Worm (Caenorhabditis elegans): ENCODE data around the gene F10A3.12.

The F10A3.12 gene

DNA sequence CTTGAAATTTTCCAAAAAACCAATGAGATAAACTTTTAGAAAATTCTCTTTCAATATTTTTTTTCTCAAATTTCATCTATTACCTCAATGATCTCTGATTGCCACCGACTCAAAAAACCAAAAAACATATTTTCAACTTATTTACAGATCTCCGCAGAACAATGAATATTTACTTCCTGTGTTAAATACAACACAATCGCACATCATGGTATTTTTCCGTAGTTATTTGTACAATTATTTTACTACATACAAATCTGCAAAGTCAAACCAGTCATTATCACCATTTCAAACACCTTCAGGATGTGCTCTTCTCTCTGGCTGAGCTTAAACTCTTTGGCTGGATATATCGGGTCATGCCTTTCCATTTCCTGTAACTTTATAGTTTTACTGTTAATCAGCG lies 2.1 kb downstream of the F10A3.12 start, which contains the start of gene str-108:
Gene str-108, plus strand, starts transcription at position 301 of the 400 bp plus-strand sequence.
- no peak for TF ChIP-seq lin-32 (GFP tag; optimal IDR thresholded peaks at IDR 0.05)
- TF ChIP-seq mls-2 (tag; optimal IDR thresholded peaks at IDR 0.05), result no peak
- TF ChIP-seq M03D4.4 (tag; optimal IDR thresholded peaks at IDR 0.05), result no peak
- TF ChIP-seq mep-1 (tag; optimal IDR thresholded peaks at IDR 0.05), result no peak
- no peak for TF ChIP-seq cnd-1 (tag; optimal IDR thresholded peaks at IDR 0.05)
- no peak for TF ChIP-seq nhr-28 (tag; optimal IDR thresholded peaks at IDR 0.05)
- no peak for TF ChIP-seq drap-1 (GFP tag; optimal IDR thresholded peaks at IDR 0.05)
- TF ChIP-seq tbx-8 (GFP tag; optimal IDR thresholded peaks at IDR 0.05), result no peak
- no peak for TF ChIP-seq sem-2 (GFP tag; optimal IDR thresholded peaks at IDR 0.05)
- TF ChIP-seq bed-3 (GFP tag; optimal IDR thresholded peaks at IDR 0.05), result no peak
- no peak for TF ChIP-seq hlh-1 (tag; optimal IDR thresholded peaks at IDR 0.05)
- no peak for TF ChIP-seq elt-3 (tag; optimal IDR thresholded peaks at IDR 0.05)
- no peak for TF ChIP-seq nhr-2 (tag; optimal IDR thresholded peaks at IDR 0.05)
- TF ChIP-seq sptf-1 (tag; optimal IDR thresholded peaks at IDR 0.05), result no peak
- no peak for TF ChIP-seq unc-39 (tag; optimal IDR thresholded peaks at IDR 0.05)
- no peak for TF ChIP-seq unc-120 (tag; optimal IDR thresholded peaks at IDR 0.05; ENCODE audit: poor library complexity, severe bottlenecking)
- TF ChIP-seq elt-1 (tag; optimal IDR thresholded peaks at IDR 0.05; ENCODE audit: borderline replicate concordance, insufficient read depth), result no peak
- no peak for TF ChIP-seq mab-5 (tag; optimal IDR thresholded peaks at IDR 0.05)

DNA sequence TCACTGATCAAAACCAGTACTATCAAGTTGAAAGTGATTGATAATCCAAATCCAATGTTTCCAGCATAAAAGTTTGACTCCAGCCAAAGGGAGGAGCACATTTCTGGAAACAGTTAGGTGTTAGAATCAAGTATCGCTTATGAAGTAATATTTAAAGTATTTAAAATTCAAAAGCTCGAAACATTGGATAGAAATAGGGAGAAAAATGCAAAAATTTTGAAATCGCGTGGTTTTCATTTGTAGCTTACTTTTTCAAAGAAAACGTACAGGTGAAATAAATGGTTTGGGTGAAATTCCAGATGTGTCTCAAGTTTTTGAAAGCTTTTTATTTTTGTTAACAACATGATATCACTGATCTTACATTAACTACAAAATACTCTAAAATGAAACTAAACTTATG lies 5.2 kb downstream of the F10A3.12 start, which contains the start of gene str-111:
Gene str-111, minus strand, starts transcription at position 101 of the 400 bp plus-strand sequence.
- TF ChIP-seq ceh-39 (tag; optimal IDR thresholded peaks at IDR 0.05) (no peak), lin-32 (GFP tag; optimal IDR thresholded peaks at IDR 0.05) (no peak), nhr-237 (tag; optimal IDR thresholded peaks at IDR 0.05) (no peak), cnd-1 (tag; optimal IDR thresholded peaks at IDR 0.05) (no peak), unc-39 (tag; optimal IDR thresholded peaks at IDR 0.05) (no peak), mep-1 (tag; optimal IDR thresholded peaks at IDR 0.05) (no peak), elt-3 (tag; optimal IDR thresholded peaks at IDR 0.05) (no peak), mab-5 (tag; optimal IDR thresholded peaks at IDR 0.05) (no peak)

DNA sequence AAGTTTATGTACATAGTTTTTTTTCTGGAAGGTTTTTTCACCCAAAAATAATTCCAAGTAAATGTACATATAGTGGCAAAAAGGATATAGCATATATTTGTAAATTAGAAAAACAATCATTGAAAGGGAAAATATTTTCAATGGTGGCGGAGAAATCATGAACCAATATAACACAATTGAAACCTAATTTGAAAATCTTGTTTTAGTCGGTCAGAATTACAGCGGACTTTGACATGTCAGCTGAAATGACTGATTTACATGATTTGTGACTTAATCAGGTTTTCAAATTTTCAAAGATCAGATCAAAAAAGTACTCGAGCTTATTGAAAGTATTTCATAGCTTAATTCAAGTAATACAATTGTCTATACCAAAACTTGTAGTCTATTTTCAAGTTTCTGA lies 7.9 kb downstream of the F10A3.12 start, which contains the start of gene K05D4.9:
Gene K05D4.9, minus strand, starts transcription at position 101 of the 400 bp plus-strand sequence.
- TF ChIP-seq ceh-39 (tag; optimal IDR thresholded peaks at IDR 0.05) (no peak), sem-2 (GFP tag; optimal IDR thresholded peaks at IDR 0.05) (no peak), nhr-12 (tag; optimal IDR thresholded peaks at IDR 0.05) (no peak), ces-1 (GFP tag; optimal IDR thresholded peaks at IDR 0.05) (no peak), lsy-2 (tag; optimal IDR thresholded peaks at IDR 0.05) (no peak), pha-4 (tag; optimal IDR thresholded peaks at IDR 0.05) (no peak), unc-120 (tag; optimal IDR thresholded peaks at IDR 0.05; ENCODE audit: poor library complexity, severe bottlenecking) (no peak), nhr-76 (tag; optimal IDR thresholded peaks at IDR 0.05) (no peak), ztf-11 (tag; optimal IDR thresholded peaks at IDR 0.05) (no peak), drap-1 (GFP tag; optimal IDR thresholded peaks at IDR 0.05) (no peak), unc-39 (tag; optimal IDR thresholded peaks at IDR 0.05) (no peak), unc-62 (GFP tag; optimal IDR thresholded peaks at IDR 0.05) (no peak), mab-5 (tag; optimal IDR thresholded peaks at IDR 0.05) (no peak)

ce11 chrV:16174109-16174508 lies 10.3 kb downstream of the F10A3.12 start:
- TF ChIP-seq elt-1 (tag; optimal IDR thresholded peaks at IDR 0.05; ENCODE audit: borderline replicate concordance, insufficient read depth) (no peak), bed-3 (GFP tag; optimal IDR thresholded peaks at IDR 0.05) (no peak), zip-8 (tag; optimal IDR thresholded peaks at IDR 0.05) (no peak), snpc-4 (tag; optimal IDR thresholded peaks at IDR 0.05) (no peak), ceh-83 (GFP tag; optimal IDR thresholded peaks at IDR 0.05) (no peak), ces-1 (GFP tag; optimal IDR thresholded peaks at IDR 0.05) (no peak), nhr-76 (tag; optimal IDR thresholded peaks at IDR 0.05) (no peak), mls-2 (tag; optimal IDR thresholded peaks at IDR 0.05) (no peak), flh-1 (GFP tag; optimal IDR thresholded peaks at IDR 0.05) (no peak), M03D4.4 (tag; optimal IDR thresholded peaks at IDR 0.05) (no peak), sptf-1 (tag; optimal IDR thresholded peaks at IDR 0.05) (no peak), ztf-11 (tag; optimal IDR thresholded peaks at IDR 0.05) (no peak), drap-1 (GFP tag; optimal IDR thresholded peaks at IDR 0.05) (no peak), ham-2 (GFP tag; optimal IDR thresholded peaks at IDR 0.05) (no peak), mep-1 (tag; optimal IDR thresholded peaks at IDR 0.05) (no peak)

- TF ChIP-seq nhr-28 (tag; optimal IDR thresholded peaks at IDR 0.05) (no peak), nhr-12 (tag; optimal IDR thresholded peaks at IDR 0.05) (no peak), ces-1 (GFP tag; optimal IDR thresholded peaks at IDR 0.05) (no peak)
Observed at ce11 chrV:16175227-16175626, 11.4 kb downstream of the F10A3.12 start.

Data from whole organism, mixed stage, embryonic.